Worm (Caenorhabditis elegans): ENCODE results near the gene lin-29.

lin-29 gene

DNA sequence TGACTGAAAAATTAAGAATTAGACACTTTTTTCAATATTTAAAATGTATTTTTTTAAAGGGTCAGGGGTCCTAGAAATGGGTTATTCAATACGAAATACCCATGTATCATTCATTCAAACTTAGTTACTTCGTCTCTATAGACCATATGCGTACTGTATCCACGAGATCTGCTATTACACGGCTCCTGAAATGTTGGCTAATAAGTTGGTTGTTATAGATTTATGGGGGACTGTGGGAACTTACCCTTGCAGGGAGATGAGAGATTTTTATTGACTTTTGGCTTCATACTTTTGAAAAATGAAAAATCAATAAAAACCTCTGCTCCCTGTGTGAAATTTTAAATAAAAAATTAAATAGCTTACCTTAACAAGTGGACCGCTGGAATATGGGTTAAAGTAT is 43.8 kb upstream of the lin-29 start:
- TF ChIP-seq nhr-85 (tag) (peak; percentile 63), mef-2 (tag; optimal IDR thresholded peaks at IDR 0.05) (no peak), elt-2 (tag; optimal IDR thresholded peaks at IDR 0.05) (no peak), efl-1 (optimal IDR thresholded peaks at IDR 0.05) (no peak), efl-1 (GFP tag; optimal IDR thresholded peaks at IDR 0.05 in 1 of 2) (peak in 1 of 2 experiments; percentile 77)

DNA sequence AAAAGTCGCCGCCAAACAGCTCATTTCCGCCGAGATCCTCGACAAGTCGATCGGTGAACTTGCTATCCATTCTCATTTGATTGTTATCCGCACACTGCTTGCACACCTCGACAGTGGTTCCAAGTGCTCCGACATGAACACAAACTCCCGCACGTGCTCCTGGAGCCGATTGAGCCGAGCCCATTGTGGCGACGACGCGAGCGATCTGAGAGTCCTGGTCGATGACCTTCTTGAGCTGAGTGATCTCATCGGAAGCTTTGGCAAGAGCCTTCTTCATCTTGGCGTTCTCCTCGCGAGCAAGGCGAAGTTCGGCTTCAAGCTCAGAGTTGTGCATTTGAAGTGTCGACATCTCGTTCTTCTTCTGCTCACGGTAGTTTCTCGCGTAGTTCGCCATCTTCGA is 43.3 kb upstream of the lin-29 start:
- TF ChIP-seq unc-86 (tag; optimal IDR thresholded peaks at IDR 0.05) (no peak), nhr-20 (tag; optimal IDR thresholded peaks at IDR 0.05) (no peak), efl-1 (optimal IDR thresholded peaks at IDR 0.05) (no peak), efl-1 (GFP tag; optimal IDR thresholded peaks at IDR 0.05 in 1 of 2) (peak in 1 of 2 experiments; percentile 9), blmp-1 (tag; optimal IDR thresholded peaks at IDR 0.05) (no peak), nhr-90 (tag; optimal IDR thresholded peaks at IDR 0.05; ENCODE audit: poor library complexity) (no peak)

DNA sequence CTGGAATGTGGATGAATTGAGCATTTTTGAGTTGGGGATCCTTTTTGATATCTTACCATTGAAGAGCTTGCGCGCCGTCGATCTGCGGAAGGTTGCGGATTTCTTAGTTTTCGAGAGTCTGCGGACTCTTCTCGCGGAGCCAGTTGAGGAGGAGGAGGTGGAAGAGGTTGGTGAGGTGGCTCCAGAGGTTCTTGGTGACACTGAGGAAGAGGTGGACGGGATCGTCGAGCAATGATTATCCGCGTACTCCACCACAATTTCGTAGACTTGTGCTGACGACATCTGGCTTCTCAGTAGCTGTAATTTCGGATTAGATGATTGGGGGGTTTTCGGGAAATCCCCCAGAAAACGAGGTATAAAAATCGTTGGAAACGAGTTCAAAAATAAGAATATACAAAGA is 42.2 kb upstream of the lin-29 start, which contains the start of gene Y17G7B.21:
TSS of gene Y17G7B.21 (minus strand) at position 299 of the 400 bp plus-strand sequence.
- no peak for TF ChIP-seq irx-1 (tag; optimal IDR thresholded peaks at IDR 0.05)
- no peak for TF ChIP-seq lin-35 (GFP tag; optimal IDR thresholded peaks at IDR 0.05)
- TF ChIP-seq grh-1 (GFP tag; IDR thresholded peaks at IDR 0.05): 0 out of 2 replicates have a peak, but pooled peaks have one; percentile 21
- no peak for TF ChIP-seq nhr-76 (tag; optimal IDR thresholded peaks at IDR 0.05)
- peak; percentile 6 for TF ChIP-seq nhr-77 (tag; optimal IDR thresholded peaks at IDR 0.05)
- no peak for TF ChIP-seq mab-9 (GFP tag; IDR thresholded peaks at IDR 0.05)
- TF ChIP-seq elt-3 (tag; optimal IDR thresholded peaks at IDR 0.05): no peak
- TF ChIP-seq egl-13 (tag; optimal IDR thresholded peaks at IDR 0.05): peak; percentile 1
- peak; percentile 72 for TF ChIP-seq hlh-17 (GFP tag; optimal IDR thresholded peaks at IDR 0.05; ENCODE audit: borderline replicate concordance)
- TF ChIP-seq fkh-8 (tag; optimal IDR thresholded peaks at IDR 0.05): no peak
- no peak for TF ChIP-seq lin-15B (tag; optimal IDR thresholded peaks at IDR 0.05)
- TF ChIP-seq sptf-1 (tag; optimal IDR thresholded peaks at IDR 0.05): no peak
- no peak for TF ChIP-seq nhr-71 (tag; optimal IDR thresholded peaks at IDR 0.05)
- TF ChIP-seq ztf-4 (tag; optimal IDR thresholded peaks at IDR 0.05): no peak
- no peak for TF ChIP-seq unc-62 (GFP tag; optimal IDR thresholded peaks at IDR 0.05)
- no peak for TF ChIP-seq snpc-4 (tag; optimal IDR thresholded peaks at IDR 0.05)
- no peak for TF ChIP-seq pax-3 (tag; optimal IDR thresholded peaks at IDR 0.05)
- TF ChIP-seq nhr-19 (GFP tag; conservative IDR thresholded peaks at IDR 0.05): no peak
- TF ChIP-seq alr-1 (tag; optimal IDR thresholded peaks at IDR 0.05; ENCODE audit: borderline replicate concordance): no peak
- TF ChIP-seq nhr-84 (tag; optimal IDR thresholded peaks at IDR 0.05): no peak
- TF ChIP-seq aly-2 (tag; optimal IDR thresholded peaks at IDR 0.05): no peak
- no peak for TF ChIP-seq lin-39 (tag; optimal IDR thresholded peaks at IDR 0.05)
- TF ChIP-seq C04F5.9 (tag; optimal IDR thresholded peaks at IDR 0.05): no peak
- TF ChIP-seq ceh-8 (GFP tag; optimal IDR thresholded peaks at IDR 0.05): no peak
- no peak for TF ChIP-seq C16A3.4 (tag; optimal IDR thresholded peaks at IDR 0.05)
- TF ChIP-seq hpl-2 (GFP tag; optimal IDR thresholded peaks at IDR 0.05): no peak
- TF ChIP-seq efl-1 (optimal IDR thresholded peaks at IDR 0.05): no peak
- peak in 1 of 2 experiments; percentile 91 for TF ChIP-seq efl-1 (GFP tag; optimal IDR thresholded peaks at IDR 0.05 in 1 of 2)
- TF ChIP-seq fkh-4 (tag; optimal IDR thresholded peaks at IDR 0.05; ENCODE audit: borderline replicate concordance): no peak
- TF ChIP-seq nhr-85 (tag): peak; percentile 82
- no peak for TF ChIP-seq ceh-63 (GFP tag; optimal IDR thresholded peaks at IDR 0.05)
- no peak for TF ChIP-seq ceh-88 (GFP tag; IDR thresholded peaks at IDR 0.05)
- TF ChIP-seq pqm-1 (tag; optimal IDR thresholded peaks at IDR 0.05): no peak
- TF ChIP-seq lsy-2 (tag; optimal IDR thresholded peaks at IDR 0.05): no peak
- no peak for TF ChIP-seq skn-1 (tag; optimal IDR thresholded peaks at IDR 0.05)
- no peak for TF ChIP-seq aha-1 (tag; optimal IDR thresholded peaks at IDR 0.05)
- no peak for TF ChIP-seq pag-3 (tag; optimal IDR thresholded peaks at IDR 0.05; ENCODE audit: borderline replicate concordance, insufficient read depth)
- no peak for TF ChIP-seq lin-13 (GFP tag; optimal IDR thresholded peaks at IDR 0.05)
- TF ChIP-seq swsn-7 (tag; optimal IDR thresholded peaks at IDR 0.05): no peak
- no peak for TF ChIP-seq nhr-90 (tag; optimal IDR thresholded peaks at IDR 0.05; ENCODE audit: poor library complexity)
- TF ChIP-seq fkh-10 (GFP tag; optimal IDR thresholded peaks at IDR 0.05): no peak
- TF ChIP-seq snu-23 (GFP tag; optimal IDR thresholded peaks at IDR 0.05): no peak
- TF ChIP-seq unc-130 (tag; optimal IDR thresholded peaks at IDR 0.05): no peak
- no peak for TF ChIP-seq mep-1 (tag; optimal IDR thresholded peaks at IDR 0.05)
